Fruit fly (Drosophila melanogaster) whole organism, adult: ENCODE measurements around the gene lz.

Experiments
- CG11617 ChIP-seq: fragments of 200-800 bp; sonication (Bioruptor generic); optimal IDR thresholded peaks from 2 replicates; lab custom pipeline; 2017; ENCODE audit warnings: mild to moderate bottlenecking, missing biosample characterization, missing genetic modification reagents, missing genetic modification characterization
- CG14711 ChIP-seq: fragments of 200-800 bp; sonication (Bioruptor generic); optimal IDR thresholded peaks from 2 replicates; lab custom pipeline; 2018; ENCODE audit warnings: missing biosample characterization, mild to moderate bottlenecking, missing genetic modification characterization, moderate library complexity
- Crg-1 ChIP-seq: fragments of 200-800 bp; sonication (Bioruptor generic); optimal IDR thresholded peaks from 2 replicates; lab custom pipeline; 2016; ENCODE audit warnings: missing biosample characterization, missing genetic modification characterization
- Hr96 ChIP-seq: fragments of 200-800 bp; sonication (Bioruptor generic); optimal IDR thresholded peaks from 2 replicates; lab custom pipeline; 2016; ENCODE audit warnings: missing biosample characterization, missing genetic modification characterization
- cic ChIP-seq: fragments of 200-800 bp; sonication (Bioruptor generic); optimal IDR thresholded peaks from 2 replicates; lab custom pipeline; 2017; ENCODE audit warnings: missing biosample characterization, mild to moderate bottlenecking, missing genetic modification characterization, moderate library complexity
- cnc ChIP-seq, 2 experiments: fragments of >200 bp; optimal IDR thresholded peaks; 2 replicates each; lab custom pipeline; 2017
- kay ChIP-seq: fragments of 200-800 bp; sonication (Bioruptor generic); peaks from one replicate; lab custom pipeline; 2016; ENCODE audit warnings: missing biosample characterization, missing genetic modification characterization, borderline replicate concordance

- TF ChIP-seq CG11617 (GFP tag; lab: Kevin White, UChicago) = no peak
- no peak for TF ChIP-seq cic (GFP tag; lab: Kevin White, UChicago)
- TF ChIP-seq Hr96 (GFP tag; lab: Kevin White, UChicago) = no peak
- no peak for TF ChIP-seq cnc (optimal IDR thresholded peaks at IDR 0.05; lab: Kevin White, UChicago)
- TF ChIP-seq kay = no peak
- TF ChIP-seq CG14711 (tag; lab: Kevin White, UChicago) = no peak
- no peak for TF ChIP-seq Crg-1
Measured at dm6 chrX:9345522-9345921, 61.1 kb downstream of the lz start.
